Worm (Caenorhabditis elegans): ENCODE data around the gene srh-212.

ce11 chrV:3578813-3579212 lies 18.1 kb downstream of the srh-212 start, which contains the start of gene pygl-1:
- TF ChIP-seq lin-39 (tag; optimal IDR thresholded peaks at IDR 0.05) (no peak), jun-1 (tag; optimal IDR thresholded peaks at IDR 0.05) (no peak), aly-2 (tag; optimal IDR thresholded peaks at IDR 0.05) (no peak), pha-4 (tag; optimal IDR thresholded peaks at IDR 0.05) (no peak), unc-62 (GFP tag; optimal IDR thresholded peaks at IDR 0.05) (no peak), nhr-25 (tag; optimal IDR thresholded peaks at IDR 0.05) (no peak), nhr-237 (tag; optimal IDR thresholded peaks at IDR 0.05) (no peak), mdl-1 (tag; optimal IDR thresholded peaks at IDR 0.05) (no peak), nhr-67 (tag; optimal IDR thresholded peaks at IDR 0.05) (no peak), fkh-10 (GFP tag; optimal IDR thresholded peaks at IDR 0.05) (no peak)
